Worm (Caenorhabditis elegans) whole organism, L4 larva: ENCODE results near the gene C05B5.17.

Experiments used
- R02D3.7 ChIP-seq: fragments of 150-350 bp; sonication (generic microtip); optimal IDR thresholded peaks from 3 replicates; lab custom pipeline; 2014; ENCODE audit warnings: missing biosample characterization, missing genetic modification characterization
- dve-1 ChIP-seq: sonication (generic microtip); optimal IDR thresholded peaks from 2 replicates; lab custom pipeline; 2017; ENCODE audit warnings: antibody characterized with exemption, mild to moderate bottlenecking, missing genetic modification characterization, missing compliant biosample characterization; ENCODE audit not compliant: insufficient read depth
- hmg-1.1 ChIP-seq: fragments of 200-800 bp; sonication (Bioruptor generic); IDR thresholded peaks from 2 replicates; pipeline ENCODE4 v1.3.6; 2022; ENCODE audit warnings: missing genetic modification reagents, missing genetic modification characterization, missing compliant biosample characterization
- mdl-1 ChIP-seq, 2 experiments: fragments of 150-350 bp in 1 of 2; sonication (generic microtip) in 1 of 2; optimal IDR thresholded peaks; 2 replicates each; lab custom pipeline; 2014 to 2017; ENCODE audit warnings: missing biosample characterization in 2 of 2, missing genetic modification characterization in 2 of 2
- mep-1 ChIP-seq: fragments of 150-350 bp; sonication (generic microtip); optimal IDR thresholded peaks from 3 replicates; lab custom pipeline; 2014; ENCODE audit warnings: missing biosample characterization, missing genetic modification characterization
- nhr-28 ChIP-seq: fragments of 150-350 bp; optimal IDR thresholded peaks from 2 replicates; lab custom pipeline; 2014; ENCODE audit warnings: missing biosample characterization, missing genetic modification characterization
- pqm-1 ChIP-seq: sonication (generic microtip); optimal IDR thresholded peaks from 2 replicates; lab custom pipeline; 2017; ENCODE audit warnings: missing biosample characterization, missing genetic modification characterization
- unc-62 ChIP-seq, 3 experiments: fragments of 150-350 bp in 1 of 3; sonication (generic microtip); optimal IDR thresholded peaks in 2 of 3; peaks in 1 of 3; 1 replicate in 1 of 3; 2 replicates in 2 of 3; lab custom pipeline; 2014 to 2017; ENCODE audit warnings: missing biosample characterization in 3 of 3, missing genetic modification characterization in 3 of 3, missing genetic modification reagents in 3 of 3, missing genotype in 1 of 3
- zfp-2 ChIP-seq: sonication (generic microtip); optimal IDR thresholded peaks from 2 replicates; lab custom pipeline; 2016; ENCODE audit warnings: mild to moderate bottlenecking, missing genetic modification characterization, missing compliant biosample characterization

DNA sequence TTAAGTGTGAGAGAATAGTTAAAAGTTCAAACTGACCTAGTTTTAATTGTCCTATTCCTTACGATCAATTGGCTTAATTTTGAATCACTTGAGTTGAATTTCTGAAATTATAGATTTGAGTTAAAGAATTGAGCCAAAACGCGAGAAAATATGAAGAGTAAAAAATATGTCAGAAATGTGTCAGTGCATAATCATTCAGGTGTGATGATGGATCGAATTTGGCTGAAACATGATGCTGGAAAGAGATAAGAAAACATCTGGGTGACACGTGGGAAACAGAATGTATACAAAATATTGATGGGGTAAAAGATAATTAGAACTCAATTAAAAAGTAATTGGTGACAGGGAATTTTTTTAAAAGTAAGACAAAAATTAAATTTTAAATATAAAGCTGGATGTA, 25.4 kb downstream of the C05B5.17 start, which contains the start of gene R10E12.2:
- TF ChIP-seq hmg-1.1 (no peak), unc-62 (GFP tag; optimal IDR thresholded peaks at IDR 0.05 in 1 of 2; lab: Kevin White, UChicago) (no peak), unc-62 (tag; optimal IDR thresholded peaks at IDR 0.05; lab: Kevin White, UChicago) (no peak), pqm-1 (no peak), mdl-1 (tag; optimal IDR thresholded peaks at IDR 0.05; lab: Kevin White, UChicago) (no peak), mep-1 (tag; lab: Kevin White, UChicago) (no peak), zfp-2 (tag; lab: Kevin White, UChicago) (no peak), R02D3.7 (tag; lab: Kevin White, UChicago) (no peak), dve-1 (no peak), nhr-28 (tag; lab: Kevin White, UChicago) (no peak)
